Worm (Caenorhabditis elegans): ENCODE data around the gene Y62H9A.9.

- no peak for TF ChIP-seq snpc-4 (tag; optimal IDR thresholded peaks at IDR 0.05)
- TF ChIP-seq lsy-2 (tag; optimal IDR thresholded peaks at IDR 0.05): no peak
- TF ChIP-seq nhr-28 (tag; optimal IDR thresholded peaks at IDR 0.05): no peak
- TF ChIP-seq blmp-1 (tag; optimal IDR thresholded peaks at IDR 0.05): no peak
- TF ChIP-seq nhr-237 (tag; optimal IDR thresholded peaks at IDR 0.05): no peak
- TF ChIP-seq unc-62 (GFP tag; optimal IDR thresholded peaks at IDR 0.05): no peak
- no peak for TF ChIP-seq nhr-2 (tag; optimal IDR thresholded peaks at IDR 0.05)
- TF ChIP-seq ztf-11 (tag; optimal IDR thresholded peaks at IDR 0.05): no peak
- TF ChIP-seq nhr-12 (tag; optimal IDR thresholded peaks at IDR 0.05): no peak
- TF ChIP-seq ceh-39 (tag; optimal IDR thresholded peaks at IDR 0.05): no peak
- no peak for TF ChIP-seq ces-1 (GFP tag; optimal IDR thresholded peaks at IDR 0.05)
- TF ChIP-seq ceh-83 (GFP tag; optimal IDR thresholded peaks at IDR 0.05): no peak
- no peak for TF ChIP-seq lin-13 (tag; optimal IDR thresholded peaks at IDR 0.05)
- no peak for TF ChIP-seq mep-1 (tag; optimal IDR thresholded peaks at IDR 0.05)
Measured at ce11 chrX:11898040-11898439, at the start of gene Y62H9A.9.

Measured in whole organism, mixed stage, embryonic.